Worm (Caenorhabditis elegans): ENCODE measurements around the gene C55B6.5.

- TF ChIP-seq pqm-1 (tag; optimal IDR thresholded peaks at IDR 0.05) (no peak), C34B4.2 (tag; optimal IDR thresholded peaks at IDR 0.05) (no peak), nhr-11 (tag; optimal IDR thresholded peaks at IDR 0.05) (no peak), jun-1 (tag; optimal IDR thresholded peaks at IDR 0.05) (no peak), mep-1 (tag; optimal IDR thresholded peaks at IDR 0.05) (no peak), fos-1 (tag; optimal IDR thresholded peaks at IDR 0.05) (no peak), tbx-2 (tag; optimal IDR thresholded peaks at IDR 0.05) (no peak)
These were observed 29.0 kb upstream of the C55B6.5 start for ce11 chrX:7234074-7234453.
